Worm (Caenorhabditis elegans): Measurements from ENCODE around the gene mrps-22.
A peak's percentile ranks its signal among the peaks of the same experiment; 100 is the strongest.

mrps-22 gene

DNA sequence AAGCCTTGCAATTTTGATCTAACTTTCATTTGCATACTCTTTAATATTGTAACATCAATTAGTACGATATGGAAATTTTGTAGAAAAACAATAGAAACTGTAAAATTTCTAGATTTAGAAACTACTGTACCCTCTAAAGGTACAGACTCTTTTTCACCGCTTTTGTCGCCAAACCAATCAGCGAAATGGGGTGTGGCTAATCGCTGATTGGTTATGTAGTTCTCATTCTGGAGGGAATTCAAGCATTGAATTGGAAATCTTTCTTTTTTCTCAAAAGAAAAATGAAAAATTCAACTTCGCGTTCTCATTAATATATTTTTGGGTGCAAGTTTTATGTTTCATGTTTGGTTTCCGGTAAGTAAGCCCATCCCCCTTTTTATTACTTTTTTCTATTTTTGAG lies 21.1 kb downstream of the mrps-22 start:
- no peak for TF ChIP-seq sem-2 (GFP tag; optimal IDR thresholded peaks at IDR 0.05)
- no peak for TF ChIP-seq ceh-43 (GFP tag; optimal IDR thresholded peaks at IDR 0.05)
- TF ChIP-seq mls-2 (tag; optimal IDR thresholded peaks at IDR 0.05): no peak
- no peak for TF ChIP-seq lsy-2 (tag; optimal IDR thresholded peaks at IDR 0.05)
- no peak for TF ChIP-seq ham-2 (GFP tag; optimal IDR thresholded peaks at IDR 0.05)
- TF ChIP-seq nhr-76 (tag; optimal IDR thresholded peaks at IDR 0.05): no peak
- TF ChIP-seq pha-4 (tag; optimal IDR thresholded peaks at IDR 0.05): no peak
- no peak for TF ChIP-seq snpc-4 (tag; optimal IDR thresholded peaks at IDR 0.05)
- TF ChIP-seq M03D4.4 (tag; optimal IDR thresholded peaks at IDR 0.05): no peak
- no peak for TF ChIP-seq elt-3 (tag; optimal IDR thresholded peaks at IDR 0.05)
- TF ChIP-seq flh-1 (GFP tag; optimal IDR thresholded peaks at IDR 0.05): no peak
- TF ChIP-seq hlh-1 (tag; optimal IDR thresholded peaks at IDR 0.05): no peak

- no peak for TF ChIP-seq pha-4 (tag; optimal IDR thresholded peaks at IDR 0.05)
- TF ChIP-seq snpc-4 (tag; optimal IDR thresholded peaks at IDR 0.05): no peak
- no peak for TF ChIP-seq lin-32 (GFP tag; optimal IDR thresholded peaks at IDR 0.05)
- no peak for TF ChIP-seq nhr-28 (tag; optimal IDR thresholded peaks at IDR 0.05)
- TF ChIP-seq ztf-11 (tag; optimal IDR thresholded peaks at IDR 0.05): no peak
- no peak for TF ChIP-seq cnd-1 (tag; optimal IDR thresholded peaks at IDR 0.05)
- no peak for TF ChIP-seq mep-1 (tag; optimal IDR thresholded peaks at IDR 0.05)
Observed at ce11 chrII:10605512-10605911, 23.1 kb downstream of the mrps-22 start, which contains the start of gene taf-13. taf-13 (minus strand) TSS chrII:10605612.

DNA sequence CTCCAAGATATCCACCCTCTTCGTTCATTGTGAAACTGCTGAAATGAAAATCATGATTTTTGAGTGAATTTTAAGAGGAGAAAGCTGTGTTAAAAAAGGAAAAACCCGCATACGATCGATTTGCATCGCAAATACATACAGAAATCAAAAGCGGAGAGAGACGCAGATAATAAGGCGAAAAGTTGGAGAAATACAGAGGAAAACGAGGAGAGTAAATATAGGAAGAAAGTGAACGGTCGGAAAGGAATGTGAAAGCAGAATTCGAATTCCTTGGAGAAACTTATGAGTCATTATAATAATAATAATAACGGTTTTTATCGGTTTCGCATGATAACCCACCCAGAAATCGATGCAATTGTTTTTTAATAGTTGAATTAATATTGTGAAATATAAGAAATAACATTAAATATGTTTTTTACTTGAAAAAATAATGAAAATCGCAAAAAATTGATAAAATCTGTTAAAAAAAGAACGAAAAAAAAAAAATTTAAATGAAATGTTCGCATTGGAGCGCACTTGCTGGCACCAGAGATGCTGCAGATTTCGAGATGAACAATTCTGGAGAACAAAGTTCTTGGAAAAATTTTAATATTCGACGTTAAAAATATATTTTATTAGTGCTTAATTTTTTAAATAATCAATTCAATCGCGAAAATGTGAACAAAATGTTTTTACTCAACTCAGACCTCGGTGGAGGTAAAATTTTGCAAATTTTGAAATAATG lies 25.0 kb downstream of the mrps-22 start, which contains the start of gene ccm-3:
Gene ccm-3, minus strand, starts transcription at position 38 of the 724 bp plus-strand sequence.
- no peak for TF ChIP-seq nhr-237 (tag; optimal IDR thresholded peaks at IDR 0.05)
- no peak for TF ChIP-seq lsy-2 (tag; optimal IDR thresholded peaks at IDR 0.05)
- no peak for TF ChIP-seq flh-1 (GFP tag; optimal IDR thresholded peaks at IDR 0.05)
- TF ChIP-seq lin-32 (GFP tag; optimal IDR thresholded peaks at IDR 0.05): no peak
- TF ChIP-seq ztf-11 (tag; optimal IDR thresholded peaks at IDR 0.05): no peak
- no peak for TF ChIP-seq unc-39 (tag; optimal IDR thresholded peaks at IDR 0.05)
- peak; percentile 25 for TF ChIP-seq pha-4 (tag; optimal IDR thresholded peaks at IDR 0.05)
- TF ChIP-seq elt-1 (tag; optimal IDR thresholded peaks at IDR 0.05; ENCODE audit: borderline replicate concordance, insufficient read depth): no peak
- TF ChIP-seq ces-1 (GFP tag; optimal IDR thresholded peaks at IDR 0.05): peak; percentile 56
- peak; percentile 81 for TF ChIP-seq blmp-1 (tag; optimal IDR thresholded peaks at IDR 0.05)

- TF ChIP-seq lin-32 (GFP tag; optimal IDR thresholded peaks at IDR 0.05) (no peak), mab-5 (tag; optimal IDR thresholded peaks at IDR 0.05) (no peak), lin-13 (tag; optimal IDR thresholded peaks at IDR 0.05) (no peak), blmp-1 (tag; optimal IDR thresholded peaks at IDR 0.05) (no peak), nhr-2 (tag; optimal IDR thresholded peaks at IDR 0.05) (no peak), ceh-39 (tag; optimal IDR thresholded peaks at IDR 0.05) (no peak), sem-2 (GFP tag; optimal IDR thresholded peaks at IDR 0.05) (no peak), nhr-12 (tag; optimal IDR thresholded peaks at IDR 0.05) (no peak), bed-3 (GFP tag; optimal IDR thresholded peaks at IDR 0.05) (no peak), flh-1 (GFP tag; optimal IDR thresholded peaks at IDR 0.05) (no peak), ceh-83 (GFP tag; optimal IDR thresholded peaks at IDR 0.05) (no peak), unc-62 (GFP tag; optimal IDR thresholded peaks at IDR 0.05) (no peak), unc-120 (tag; optimal IDR thresholded peaks at IDR 0.05; ENCODE audit: poor library complexity, severe bottlenecking) (no peak), mls-2 (tag; optimal IDR thresholded peaks at IDR 0.05) (no peak), mep-1 (tag; optimal IDR thresholded peaks at IDR 0.05) (no peak), sptf-1 (tag; optimal IDR thresholded peaks at IDR 0.05) (no peak), ham-2 (GFP tag; optimal IDR thresholded peaks at IDR 0.05) (no peak), nhr-237 (tag; optimal IDR thresholded peaks at IDR 0.05) (no peak), nhr-28 (tag; optimal IDR thresholded peaks at IDR 0.05) (no peak)
Observed at ce11 chrII:10608821-10609220, 26.4 kb downstream of the mrps-22 start.

- TF ChIP-seq nhr-237 (tag; optimal IDR thresholded peaks at IDR 0.05) (no peak), pha-4 (tag; optimal IDR thresholded peaks at IDR 0.05) (peak; percentile 14)
Observed at ce11 chrII:10612743-10613142, 30.3 kb downstream of the mrps-22 start, which contains the start of gene C14A4.12. C14A4.12 (plus strand) TSS chrII:10613043.
